Worm (Caenorhabditis elegans) whole organism, late embryonic: ENCODE measurements around the gene lst-2.
"Not testable (repeated sequence)": the region's sequence is repeated elsewhere in the genome, so short reads cannot be mapped to it uniquely, and the experiment has no call there.

ENCODE experiments used
- C38D4.7 ChIP-seq: fragments of 200-800 bp; sonication (Bioruptor generic); optimal IDR thresholded peaks from 2 replicates; lab custom pipeline; 2018; ENCODE audit warnings: mild to moderate bottlenecking, missing genetic modification characterization, moderate library complexity, missing compliant biosample characterization
- ceh-24 ChIP-seq: sonication (generic microtip); optimal IDR thresholded peaks from 2 replicates; lab custom pipeline; 2016; ENCODE audit warnings: mild to moderate bottlenecking, missing genetic modification characterization, missing compliant biosample characterization
- nfya-1 ChIP-seq: sonication (generic microtip); optimal IDR thresholded peaks from 2 replicates; lab custom pipeline; 2017; ENCODE audit warnings: missing genetic modification characterization, mild to moderate bottlenecking, missing compliant biosample characterization, antibody characterized with exemption, moderate library complexity

DNA sequence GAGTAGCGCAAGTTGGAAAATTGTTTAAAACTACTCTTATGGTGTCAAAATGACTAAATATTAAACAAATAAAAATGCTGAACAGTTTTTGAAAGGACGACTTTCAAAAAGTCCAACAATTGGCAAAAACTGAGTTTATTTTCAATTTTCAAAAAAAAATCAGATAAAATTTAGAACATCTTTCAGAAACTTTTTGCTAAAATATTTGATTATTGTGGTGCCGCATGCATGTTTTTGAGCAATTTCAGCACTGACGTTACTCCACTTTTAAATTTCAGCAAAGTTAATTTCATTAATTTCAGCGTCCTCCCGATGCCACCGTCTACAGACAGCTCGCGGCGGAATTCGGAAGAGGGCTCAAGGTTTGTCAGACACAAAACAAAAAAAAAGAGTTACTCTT lies 43.8 kb downstream of the lst-2 start, which contains the start of gene cst-1:
- not testable (repeated sequence) for TF ChIP-seq ceh-24 (tag; lab: Kevin White, UChicago); C38D4.7 (GFP tag; lab: Kevin White, UChicago); nfya-1 (tag; lab: Kevin White, UChicago)
